Worm (Caenorhabditis elegans) whole organism, L3 larva: ENCODE measurements around the gene mtre-1.

Experiments
- elt-3 ChIP-seq, 3 experiments: fragments of 150-350 bp in 1 of 3; sonication (generic microtip) in 2 of 3; optimal IDR thresholded peaks; 2 replicates in 2 of 3; 4 replicates in 1 of 3; lab custom pipeline; 2014 to 2017; ENCODE audit warnings: missing biosample characterization in 3 of 3, missing genetic modification characterization in 3 of 3
- fkh-10 ChIP-seq: sonication (generic microtip); optimal IDR thresholded peaks from 2 replicates; lab custom pipeline; 2017; ENCODE audit warnings: missing biosample characterization, missing genetic modification reagents, missing genetic modification characterization

DNA sequence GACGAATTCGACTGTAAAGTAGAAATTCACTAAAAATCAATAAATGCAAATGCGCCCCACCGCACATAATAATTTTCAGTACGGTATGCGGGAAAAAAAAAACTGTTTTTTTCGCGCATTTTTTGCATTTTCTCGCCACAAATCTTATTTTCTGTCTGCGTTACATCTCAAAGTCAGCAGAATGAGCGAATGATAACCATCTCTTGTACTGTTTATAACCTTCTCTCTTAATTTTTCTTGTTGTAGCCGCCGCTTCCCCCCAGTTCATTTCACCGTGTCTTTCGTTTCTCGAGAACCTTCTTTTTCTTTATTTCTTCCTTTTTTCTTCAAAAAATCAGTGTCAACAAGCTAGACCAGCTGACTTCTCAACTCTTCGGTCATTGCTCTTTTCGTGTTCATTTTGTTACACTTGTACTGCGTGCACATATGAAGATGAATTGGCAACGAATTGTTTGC, 34.9 kb downstream of the mtre-1 start:
- TF ChIP-seq elt-3 (tag; optimal IDR thresholded peaks at IDR 0.05; lab: Kevin White, UChicago) (no peak), fkh-10 (GFP tag; lab: Kevin White, UChicago) (no peak)
